Fruit fly (Drosophila melanogaster): ENCODE results near the gene Ccdc39.

Gene Ccdc39

dm6 chr3R:4768711-4769239, 15.7 kb downstream of the Ccdc39 start (continued):
- TF ChIP-seq CG13287 (GFP tag; IDR thresholded peaks at IDR 0.05; ENCODE audit: partially characterized antibody) (no peak), sna (GFP tag; IDR thresholded peaks at IDR 0.05; ENCODE audit: partially characterized antibody) (no peak), bab2 (GFP tag; optimal IDR thresholded peaks at IDR 0.05) (no peak), Asciz (GFP tag; optimal IDR thresholded peaks at IDR 0.05) (no peak), hbn (GFP tag; IDR thresholded peaks at IDR 0.05; ENCODE audit: partially characterized antibody) (no peak), vvl (GFP tag; IDR thresholded peaks at IDR 0.05) (no peak), CG12299 (tag; optimal IDR thresholded peaks at IDR 0.05) (no peak), CG18262 (tag; optimal IDR thresholded peaks at IDR 0.05) (no peak), CG4820 (GFP tag; optimal IDR thresholded peaks at IDR 0.05) (no peak), Fer1 (GFP tag; optimal IDR thresholded peaks at IDR 0.05) (peak; percentile 49), disco-r (GFP tag; optimal IDR thresholded peaks at IDR 0.05) (no peak), gce (GFP tag; IDR thresholded peaks at IDR 0.05) (no peak), CG6689 (GFP tag; IDR thresholded peaks at IDR 0.05) (no peak), inv (GFP tag; IDR thresholded peaks at IDR 0.05; ENCODE audit: partially characterized antibody) (no peak), CG17385 (GFP tag; optimal IDR thresholded peaks at IDR 0.05) (no peak), sd (tag; optimal IDR thresholded peaks at IDR 0.05) (no peak), CG1792 (GFP tag; optimal IDR thresholded peaks at IDR 0.05) (no peak), YL-1 (GFP tag; optimal IDR thresholded peaks at IDR 0.05) (no peak), CG5953 (GFP tag; IDR thresholded peaks at IDR 0.05) (no peak), Stat92E (GFP tag; optimal IDR thresholded peaks at IDR 0.05) (no peak), CG10543 (GFP tag; optimal IDR thresholded peaks at IDR 0.05) (no peak), CG31441 (GFP tag; IDR thresholded peaks at IDR 0.05) (no peak), HLH54F (GFP tag; optimal IDR thresholded peaks at IDR 0.05) (no peak), CG3847 (GFP tag; IDR thresholded peaks at IDR 0.05) (no peak), tup (GFP tag; optimal IDR thresholded peaks at IDR 0.05) (no peak), abd-A (tag; optimal IDR thresholded peaks at IDR 0.05) (peak; percentile 42), aop (GFP tag; IDR thresholded peaks at IDR 0.05) (no peak), CG17359 (tag; optimal IDR thresholded peaks at IDR 0.05) (no peak), bbx (GFP tag; IDR thresholded peaks at IDR 0.05; ENCODE audit: partially characterized antibody) (no peak), Fer3 (tag; optimal IDR thresholded peaks at IDR 0.05) (no peak), fd64A (GFP tag; optimal IDR thresholded peaks at IDR 0.05) (no peak), sc (optimal IDR thresholded peaks at IDR 0.05) (no peak), sc (GFP tag; optimal IDR thresholded peaks at IDR 0.05) (no peak), gro (GFP tag; optimal IDR thresholded peaks at IDR 0.05) (no peak), Atf-2 (GFP tag; optimal IDR thresholded peaks at IDR 0.05) (no peak), Dip3 (GFP tag; optimal IDR thresholded peaks at IDR 0.05) (no peak), lilli (GFP tag; optimal IDR thresholded peaks at IDR 0.05) (no peak), CG7745 (tag; optimal IDR thresholded peaks at IDR 0.05) (no peak), CG15514 (GFP tag; optimal IDR thresholded peaks at IDR 0.05) (peak; percentile 30), CG7556 (GFP tag; optimal IDR thresholded peaks at IDR 0.05) (no peak), pzg (GFP tag; optimal IDR thresholded peaks at IDR 0.05) (peak; percentile 15), CG13296 (GFP tag; optimal IDR thresholded peaks at IDR 0.05) (no peak), CG3726 (GFP tag; IDR thresholded peaks at IDR 0.05) (no peak), CG8290 (GFP tag; optimal IDR thresholded peaks at IDR 0.05) (no peak), CG8290 (tag; optimal IDR thresholded peaks at IDR 0.05) (no peak), emc (GFP tag; optimal IDR thresholded peaks at IDR 0.05) (no peak), CG13424 (tag; optimal IDR thresholded peaks at IDR 0.05) (no peak), CG43689 (GFP tag; IDR thresholded peaks at IDR 0.05) (no peak), Ets65A (GFP tag) (no peak), CTCF (GFP tag; optimal IDR thresholded peaks at IDR 0.05) (no peak), ato (GFP tag; IDR thresholded peaks at IDR 0.05; ENCODE audit: partially characterized antibody) (no peak), Deaf1 (tag; optimal IDR thresholded peaks at IDR 0.05) (peak; percentile 95)
